Fruit fly (Drosophila melanogaster) whole organism, embryonic: Measurements from ENCODE around the gene CG9483.
A peak's percentile ranks its signal among the peaks of the same experiment; 100 is the strongest.

Experiments used
- BEAF-32 ChIP-seq: fragments of 200-800 bp; sonication (Bioruptor generic); optimal IDR thresholded peaks from 3 replicates; lab custom pipeline; 2017; ENCODE audit warnings: missing biosample characterization, missing genetic modification characterization, mild to moderate bottlenecking, moderate library complexity, missing genetic modification reagents
- Blimp-1 ChIP-seq: fragments of 200-800 bp; sonication (Bioruptor generic); optimal IDR thresholded peaks from 3 replicates; lab custom pipeline; 2018; ENCODE audit warnings: missing biosample characterization, missing genetic modification characterization, mild to moderate bottlenecking, moderate library complexity, missing genetic modification reagents
- BtbVII ChIP-seq: fragments of 200-800 bp; sonication (Bioruptor generic); optimal IDR thresholded peaks from 3 replicates; lab custom pipeline; 2017; ENCODE audit warnings: missing biosample characterization, mild to moderate bottlenecking, missing genetic modification characterization
- CG1024 ChIP-seq: fragments of 200-800 bp; sonication (Bioruptor generic); IDR thresholded peaks from 2 replicates; pipeline ENCODE4 v1.3.6; 2022; ENCODE audit warnings: missing biosample characterization, missing genetic modification characterization
- CG12236 ChIP-seq: fragments of 200-800 bp; sonication (Bioruptor generic); optimal IDR thresholded peaks from 2 replicates; lab custom pipeline; 2016; ENCODE audit warnings: missing biosample characterization, missing genetic modification characterization
- CG13424 ChIP-seq: fragments of 200-800 bp; sonication (Bioruptor generic); optimal IDR thresholded peaks from 2 replicates; lab custom pipeline; 2019; ENCODE audit warnings: missing biosample characterization, mild to moderate bottlenecking, missing genetic modification characterization, moderate library complexity
- CG17568 ChIP-seq: fragments of 200-800 bp; sonication (Bioruptor generic); optimal IDR thresholded peaks from 2 replicates; lab custom pipeline; 2018; ENCODE audit warnings: missing biosample characterization, mild to moderate bottlenecking, missing genetic modification characterization, moderate library complexity
- CG17829 ChIP-seq: fragments of 200-800 bp; optimal IDR thresholded peaks from 2 replicates; lab custom pipeline; 2019; ENCODE audit warnings: missing biosample characterization, mild to moderate bottlenecking, missing genetic modification characterization, moderate library complexity
- CG18764 ChIP-seq: fragments of 200-800 bp; sonication (Bioruptor generic); optimal IDR thresholded peaks from 3 replicates; lab custom pipeline; 2016; ENCODE audit warnings: missing biosample characterization, missing genetic modification characterization
- CG2129 ChIP-seq: fragments of 200-800 bp; sonication (Bioruptor generic); IDR thresholded peaks from 2 replicates; pipeline ENCODE4 v1.3.6; 2022; ENCODE audit warnings: missing biosample characterization, missing genetic modification characterization; ENCODE audit not compliant: partially characterized antibody
- CG2889 ChIP-seq: fragments of 200-800 bp; sonication (Bioruptor generic); IDR thresholded peaks from 3 replicates; pipeline ENCODE4 v1.3.6; 2022; ENCODE audit warnings: missing biosample characterization, missing genetic modification characterization
- CG31441 ChIP-seq: fragments of 200-800 bp; sonication (Bioruptor generic); IDR thresholded peaks from 2 replicates; pipeline ENCODE4 v1.3.6; 2022; ENCODE audit warnings: missing biosample characterization, missing genetic modification characterization
- CG42726 ChIP-seq: fragments of 200-800 bp; sonication (Bioruptor generic); IDR thresholded peaks from 2 replicates; pipeline ENCODE4 v1.3.6; 2022; ENCODE audit warnings: missing biosample characterization, missing genetic modification characterization; ENCODE audit not compliant: partially characterized antibody
- CG4282 ChIP-seq: fragments of 200-800 bp; sonication (Bioruptor generic); optimal IDR thresholded peaks from 2 replicates; lab custom pipeline; 2016; ENCODE audit warnings: missing biosample characterization, missing genetic modification characterization
- CG4820 ChIP-seq: fragments of 200-800 bp; sonication (Bioruptor generic); optimal IDR thresholded peaks from 3 replicates; lab custom pipeline; 2016; ENCODE audit warnings: missing biosample characterization, missing genetic modification characterization
- CG7556 ChIP-seq: fragments of 200-800 bp; sonication (Bioruptor generic); optimal IDR thresholded peaks from 2 replicates; lab custom pipeline; 2017; ENCODE audit warnings: missing biosample characterization, mild to moderate bottlenecking, missing genetic modification characterization
- CG9609 ChIP-seq: fragments of 200-800 bp; sonication (Bioruptor generic); optimal IDR thresholded peaks from 3 replicates; lab custom pipeline; 2016; ENCODE audit warnings: missing biosample characterization, missing genetic modification characterization
- Chrac-16 ChIP-seq: fragments of 200-800 bp; sonication (Bioruptor generic); optimal IDR thresholded peaks from 3 replicates; lab custom pipeline; 2016; ENCODE audit warnings: missing biosample characterization, missing genetic modification characterization
- Drgx ChIP-seq: fragments of 200-800 bp; sonication (Bioruptor generic); IDR thresholded peaks from 2 replicates; pipeline ENCODE4 v1.3.6; 2022; ENCODE audit warnings: missing biosample characterization, missing genetic modification characterization
- Fer3 ChIP-seq: fragments of 200-800 bp; sonication (Bioruptor generic); optimal IDR thresholded peaks from 2 replicates; lab custom pipeline; 2018; ENCODE audit warnings: missing biosample characterization, mild to moderate bottlenecking, missing genetic modification characterization, moderate library complexity
- HmgZ ChIP-seq: fragments of 200-800 bp; sonication (Bioruptor generic); optimal IDR thresholded peaks from 2 replicates; lab custom pipeline; 2018; ENCODE audit warnings: missing biosample characterization, mild to moderate bottlenecking, missing genetic modification characterization
- Meics ChIP-seq: fragments of 200-800 bp; sonication (Bioruptor generic); optimal IDR thresholded peaks from 2 replicates; lab custom pipeline; 2017; ENCODE audit warnings: missing biosample characterization, mild to moderate bottlenecking, missing genetic modification characterization
- NC2β ChIP-seq: fragments of 200-800 bp; sonication (Bioruptor generic); optimal IDR thresholded peaks from 2 replicates; lab custom pipeline; 2016; ENCODE audit warnings: missing biosample characterization, missing genetic modification characterization
- Rfx ChIP-seq: fragments of 200-800 bp; sonication (Bioruptor generic); IDR thresholded peaks from 2 replicates; pipeline ENCODE4 v1.3.6; 2022; ENCODE audit warnings: missing biosample characterization, missing genetic modification characterization
- Sry-β ChIP-seq: fragments of 200-800 bp; sonication (Bioruptor generic); optimal IDR thresholded peaks from 2 replicates; lab custom pipeline; 2018; ENCODE audit warnings: missing biosample characterization, mild to moderate bottlenecking, missing genetic modification characterization, moderate library complexity
- YL-1 ChIP-seq: fragments of 200-800 bp; sonication (Bioruptor generic); optimal IDR thresholded peaks from 3 replicates; lab custom pipeline; 2017; ENCODE audit warnings: missing biosample characterization, mild to moderate bottlenecking, missing genetic modification characterization
- ase ChIP-seq: fragments of 200-800 bp; sonication (Bioruptor generic); IDR thresholded peaks from 3 replicates; pipeline ENCODE4 v1.3.6; 2022; ENCODE audit warnings: missing biosample characterization, missing genetic modification characterization
- az2 ChIP-seq: fragments of 200-800 bp; sonication (Bioruptor generic); optimal IDR thresholded peaks from 3 replicates; lab custom pipeline; 2016; ENCODE audit warnings: missing biosample characterization, missing genetic modification characterization
- bigmax ChIP-seq: fragments of 200-800 bp; sonication (Bioruptor generic); optimal IDR thresholded peaks from 2 replicates; lab custom pipeline; 2018; ENCODE audit warnings: missing biosample characterization, mild to moderate bottlenecking, missing genetic modification characterization
- caup ChIP-seq: fragments of 200-800 bp; sonication (Bioruptor generic); optimal IDR thresholded peaks from 3 replicates; lab custom pipeline; 2017; ENCODE audit warnings: missing biosample characterization, mild to moderate bottlenecking, missing genetic modification characterization, moderate library complexity; ENCODE audit not compliant: severe bottlenecking
- crol ChIP-seq: fragments of 200-800 bp; sonication (Bioruptor generic); IDR thresholded peaks from 2 replicates; pipeline ENCODE4 v1.3.6; 2022; ENCODE audit warnings: missing biosample characterization, missing genetic modification characterization
- crp ChIP-seq, 2 experiments: fragments of 200-800 bp; sonication (Bioruptor generic); optimal IDR thresholded peaks; 2 replicates in 1 of 2; 3 replicates in 1 of 2; lab custom pipeline; 2017; ENCODE audit warnings: missing biosample characterization in 2 of 2, missing genetic modification characterization in 2 of 2, mild to moderate bottlenecking in 1 of 2, moderate library complexity in 1 of 2
- dmrt99B ChIP-seq: fragments of 200-800 bp; sonication (Bioruptor generic); optimal IDR thresholded peaks from 2 replicates; lab custom pipeline; 2018; ENCODE audit warnings: missing biosample characterization, mild to moderate bottlenecking, missing genetic modification characterization, moderate library complexity
- fd64A ChIP-seq: fragments of 200-800 bp; sonication (Bioruptor generic); optimal IDR thresholded peaks from 3 replicates; lab custom pipeline; 2018; ENCODE audit warnings: missing biosample characterization, mild to moderate bottlenecking, missing genetic modification characterization
- ftz-f1 ChIP-seq: fragments of 200-800 bp; sonication (Bioruptor generic); optimal IDR thresholded peaks from 2 replicates; lab custom pipeline; 2016; ENCODE audit warnings: missing biosample characterization, missing genetic modification characterization
- gem ChIP-seq: fragments of 200-800 bp; sonication (Bioruptor generic); optimal IDR thresholded peaks from 2 replicates; lab custom pipeline; 2019; ENCODE audit warnings: missing biosample characterization, mild to moderate bottlenecking, missing genetic modification characterization, moderate library complexity
- grau ChIP-seq: fragments of 200-800 bp; optimal IDR thresholded peaks from 3 replicates; lab custom pipeline; 2019; ENCODE audit warnings: missing biosample characterization, mild to moderate bottlenecking, missing genetic modification characterization, moderate library complexity
- jigr1 ChIP-seq: fragments of 200-800 bp; sonication (Bioruptor generic); IDR thresholded peaks from 3 replicates; pipeline ENCODE4 v1.3.6; 2022; ENCODE audit warnings: missing biosample characterization, missing genetic modification characterization
- luna ChIP-seq: fragments of 200-800 bp; sonication (Bioruptor generic); optimal IDR thresholded peaks from 2 replicates; lab custom pipeline; 2016; ENCODE audit warnings: missing biosample characterization, missing genetic modification characterization
- pho ChIP-seq: fragments of 200-800 bp; sonication (Bioruptor generic); optimal IDR thresholded peaks from 2 replicates; lab custom pipeline; 2016; ENCODE audit warnings: missing biosample characterization, missing genetic modification characterization
- prd ChIP-seq, 3 experiments: fragments of >200 bp in 2 of 3; fragments of 200-800 bp in 1 of 3; sonication (Bioruptor generic) in 1 of 3; optimal IDR thresholded peaks in 2 of 3; IDR thresholded peaks in 1 of 3; 2 replicates in 2 of 3; 3 replicates in 1 of 3; pipeline versions ENCODE4 v1.3.6 to Lab custom; 2017 to 2022; ENCODE audit warnings: missing biosample characterization in 1 of 3, missing genetic modification characterization in 1 of 3
- row ChIP-seq: fragments of 200-800 bp; sonication (Bioruptor generic); IDR thresholded peaks from 3 replicates; pipeline ENCODE4 v1.3.6; 2022; ENCODE audit warnings: missing biosample characterization, missing genetic modification characterization
- salm ChIP-seq: fragments of 200-800 bp; sonication (Bioruptor generic); optimal IDR thresholded peaks from 2 replicates; lab custom pipeline; 2018; ENCODE audit warnings: missing biosample characterization, mild to moderate bottlenecking, missing genetic modification characterization
- seq ChIP-seq: fragments of 200-800 bp; sonication (Bioruptor generic); IDR thresholded peaks from 2 replicates; pipeline ENCODE4 v1.3.6; 2022; ENCODE audit warnings: missing biosample characterization, missing genetic modification characterization
- tio ChIP-seq: fragments of 200-800 bp; sonication (Bioruptor generic); optimal IDR thresholded peaks from 2 replicates; lab custom pipeline; 2017; ENCODE audit warnings: missing biosample characterization, missing genetic modification characterization, inconsistent platforms
- twi ChIP-seq: fragments of 200-800 bp; optimal IDR thresholded peaks from 2 replicates; lab custom pipeline; 2019; ENCODE audit warnings: missing biosample characterization, mild to moderate bottlenecking, missing genetic modification characterization, moderate library complexity
- wek ChIP-seq: fragments of 200-800 bp; sonication (Bioruptor generic); optimal IDR thresholded peaks from 3 replicates; lab custom pipeline; 2018; ENCODE audit warnings: missing biosample characterization, mild to moderate bottlenecking, missing genetic modification characterization, moderate library complexity
- zfh2 ChIP-seq: fragments of 200-800 bp; sonication (Bioruptor generic); optimal IDR thresholded peaks from 2 replicates; lab custom pipeline; 2016; ENCODE audit warnings: missing biosample characterization, missing genetic modification characterization

Gene CG9483

dm6 chr2L:8897954-8898713 lies 31.6 kb downstream of the CG9483 start (continued):
- TF ChIP-seq crol (GFP tag; lab: Robert Waterston, UW) (no peak), zfh2 (GFP tag; lab: Kevin White, UChicago) (peak; percentile 33), CG2129 (GFP tag; lab: Robert Waterston, UW) (no peak), HmgZ (tag; lab: Kevin White, UChicago) (no peak), Meics (GFP tag; lab: Kevin White, UChicago) (peak; percentile 69), Chrac-16 (peak; percentile 18), pho (GFP tag; lab: Kevin White, UChicago) (no peak), ftz-f1 (GFP tag; lab: Kevin White, UChicago) (no peak), twi (tag; lab: Kevin White, UChicago) (no peak), CG42726 (GFP tag; lab: Robert Waterston, UW) (no peak), ase (no peak), fd64A (no peak), caup (peak; percentile 53), gem (tag; lab: Kevin White, UChicago) (peak; percentile 78), bigmax (GFP tag; lab: Kevin White, UChicago) (no peak), CG18764 (GFP tag; lab: Kevin White, UChicago) (no peak), CG2889 (no peak), dmrt99B (tag; lab: Kevin White, UChicago) (peak; percentile 72), CG17829 (tag; lab: Kevin White, UChicago) (peak; percentile 47), CG17568 (GFP tag; lab: Kevin White, UChicago) (peak; percentile 42), grau (tag; lab: Kevin White, UChicago) (peak; percentile 68), Sry-β (GFP tag; lab: Kevin White, UChicago) (no peak), CG12236 (no peak), YL-1 (GFP tag; lab: Kevin White, UChicago) (no peak), BEAF-32 (GFP tag; lab: Kevin White, UChicago) (no peak), tio (peak; percentile 34), az2 (GFP tag; lab: Kevin White, UChicago) (peak; percentile 36), Fer3 (peak; percentile 43), jigr1 (GFP tag; lab: Robert Waterston, UW) (0 out of 3 replicates have a peak, but pooled peaks have one; percentile 9), seq (0 out of 2 replicates have a peak, but pooled peaks have one; percentile 20), CG7556 (GFP tag; lab: Kevin White, UChicago) (peak; percentile 51), prd (optimal IDR thresholded peaks at IDR 0.05; lab: Kevin White, UChicago) (no peak), prd (GFP tag; IDR thresholded peaks at IDR 0.05; lab: Robert Waterston, UW) (peak; percentile 41; the same call in 2 of the 3 replicates), luna (GFP tag; lab: Kevin White, UChicago) (no peak), CG1024 (GFP tag; lab: Robert Waterston, UW) (no peak), crp (GFP tag; optimal IDR thresholded peaks at IDR 0.05; lab: Kevin White, UChicago) (no peak), CG31441 (GFP tag; lab: Robert Waterston, UW) (peak; percentile 60), Rfx (GFP tag; lab: Robert Waterston, UW) (peak; percentile 65), CG9609 (GFP tag; lab: Kevin White, UChicago) (peak; percentile 7), salm (tag; lab: Kevin White, UChicago) (peak; percentile 12), NC2β (GFP tag; lab: Kevin White, UChicago) (no peak), CG13424 (tag; lab: Kevin White, UChicago) (peak; percentile 75), CG4820 (no peak), wek (GFP tag; lab: Kevin White, UChicago) (no peak), Blimp-1 (GFP tag; lab: Kevin White, UChicago) (peak; percentile 37), Drgx (GFP tag; lab: Robert Waterston, UW) (peak; percentile 60; the same call in 1 of the 2 replicates), CG4282 (GFP tag; lab: Kevin White, UChicago) (no peak), BtbVII (GFP tag; lab: Kevin White, UChicago) (peak; percentile 43), row (GFP tag; lab: Robert Waterston, UW) (peak; percentile 49; the same call in 1 of the 3 replicates)
